Fruit fly (Drosophila melanogaster) whole organism, embryonic: ENCODE measurements around the gene CG10725.

Experiments
- CG10959 ChIP-seq: fragments of 200-800 bp; sonication (Bioruptor generic); IDR thresholded peaks from 2 replicates; pipeline ENCODE4 v1.3.6; 2022; ENCODE audit warnings: missing biosample characterization, missing genetic modification characterization
- CG11504 ChIP-seq: fragments of 200-800 bp; sonication (Bioruptor generic); optimal IDR thresholded peaks from 3 replicates; lab custom pipeline; 2019; ENCODE audit warnings: missing biosample characterization, mild to moderate bottlenecking, missing genetic modification characterization, moderate library complexity
- CG12104 ChIP-seq: fragments of 200-800 bp; sonication (Bioruptor generic); optimal IDR thresholded peaks from 3 replicates; lab custom pipeline; 2016; ENCODE audit warnings: missing biosample characterization, missing genetic modification characterization
- CG12391 ChIP-seq: fragments of 200-800 bp; sonication (Bioruptor generic); optimal IDR thresholded peaks from 3 replicates; lab custom pipeline; 2018; ENCODE audit warnings: missing biosample characterization, mild to moderate bottlenecking, missing genetic modification characterization, moderate library complexity
- CG1647 ChIP-seq: fragments of 200-800 bp; sonication (Bioruptor generic); optimal IDR thresholded peaks from 3 replicates; lab custom pipeline; 2016; ENCODE audit warnings: missing biosample characterization, missing genetic modification characterization
- CG16779 ChIP-seq: fragments of 200-800 bp; sonication (Bioruptor generic); IDR thresholded peaks from 2 replicates; pipeline ENCODE4 v1.3.6; 2022; ENCODE audit warnings: missing biosample characterization, missing genetic modification characterization
- CG16815 ChIP-seq: fragments of 200-800 bp; sonication (Bioruptor generic); optimal IDR thresholded peaks from 3 replicates; lab custom pipeline; 2017; ENCODE audit warnings: missing biosample characterization, mild to moderate bottlenecking, missing genetic modification characterization
- CG17361 ChIP-seq: fragments of 200-800 bp; sonication (Bioruptor generic); IDR thresholded peaks from 3 replicates; pipeline ENCODE4 v1.3.6; 2022; ENCODE audit warnings: missing biosample characterization, missing genetic modification characterization
- CG17568 ChIP-seq: fragments of 200-800 bp; sonication (Bioruptor generic); optimal IDR thresholded peaks from 2 replicates; lab custom pipeline; 2018; ENCODE audit warnings: missing biosample characterization, mild to moderate bottlenecking, missing genetic modification characterization, moderate library complexity
- CG18262 ChIP-seq: fragments of 200-800 bp; optimal IDR thresholded peaks from 3 replicates; lab custom pipeline; 2019; ENCODE audit warnings: missing biosample characterization, mild to moderate bottlenecking, missing genetic modification characterization, moderate library complexity
- CG30403 ChIP-seq: fragments of 200-800 bp; sonication (Bioruptor generic); optimal IDR thresholded peaks from 3 replicates; lab custom pipeline; 2016; ENCODE audit warnings: missing biosample characterization, missing genetic modification characterization
- CG4404 ChIP-seq: fragments of 200-800 bp; sonication (Bioruptor generic); IDR thresholded peaks from 2 replicates; pipeline ENCODE4 v1.3.6; 2022; ENCODE audit warnings: missing biosample characterization, missing genetic modification characterization
- CG6254 ChIP-seq: fragments of 200-800 bp; sonication (Bioruptor generic); optimal IDR thresholded peaks from 3 replicates; lab custom pipeline; 2017; ENCODE audit warnings: mild to moderate bottlenecking, missing biosample characterization, missing genetic modification reagents, missing genetic modification characterization
- CG6689 ChIP-seq: fragments of 200-800 bp; sonication (Bioruptor generic); IDR thresholded peaks from 2 replicates; pipeline ENCODE4 v1.3.6; 2022; ENCODE audit warnings: missing biosample characterization, missing genetic modification characterization
- CG7745 ChIP-seq: fragments of 200-800 bp; sonication (Bioruptor generic); optimal IDR thresholded peaks from 2 replicates; lab custom pipeline; 2018; ENCODE audit warnings: missing biosample characterization, mild to moderate bottlenecking, missing genetic modification characterization, moderate library complexity
- CG8924 ChIP-seq: fragments of 200-800 bp; optimal IDR thresholded peaks from 3 replicates; lab custom pipeline; 2019; ENCODE audit warnings: missing biosample characterization, mild to moderate bottlenecking, missing genetic modification characterization, moderate library complexity
- D19A ChIP-seq: fragments of 200-800 bp; optimal IDR thresholded peaks from 3 replicates; lab custom pipeline; 2019; ENCODE audit warnings: missing biosample characterization, mild to moderate bottlenecking, missing genetic modification characterization, moderate library complexity
- Deaf1 ChIP-seq: fragments of 200-800 bp; optimal IDR thresholded peaks from 3 replicates; lab custom pipeline; 2019; ENCODE audit warnings: missing biosample characterization, mild to moderate bottlenecking, missing genetic modification characterization, moderate library complexity
- HLHmδ ChIP-seq: fragments of 200-800 bp; sonication (Bioruptor generic); optimal IDR thresholded peaks from 2 replicates; lab custom pipeline; 2018; ENCODE audit warnings: missing biosample characterization, mild to moderate bottlenecking, missing genetic modification characterization, moderate library complexity
- Med ChIP-seq: fragments of 200-800 bp; sonication (Bioruptor generic); peaks from one replicate; lab custom pipeline; 2016; ENCODE audit warnings: missing biosample characterization, missing genetic modification characterization, mild to moderate bottlenecking, inconsistent platforms, moderate library complexity
- Mrtf ChIP-seq: fragments of 200-800 bp; sonication (Bioruptor generic); IDR thresholded peaks from 3 replicates; pipeline ENCODE4 v1.3.6; 2022; ENCODE audit warnings: missing biosample characterization, missing genetic modification characterization
- Nf-YB ChIP-seq: fragments of 200-800 bp; sonication (Bioruptor generic); optimal IDR thresholded peaks from 3 replicates; lab custom pipeline; 2019; ENCODE audit warnings: missing biosample characterization, mild to moderate bottlenecking, missing genetic modification characterization, moderate library complexity
- Oli ChIP-seq: fragments of 200-800 bp; sonication (Bioruptor generic); optimal IDR thresholded peaks from 2 replicates; lab custom pipeline; 2018; ENCODE audit warnings: missing biosample characterization, mild to moderate bottlenecking, missing genetic modification characterization, moderate library complexity
- Side ChIP-seq: fragments of 200-800 bp; sonication (Bioruptor generic); optimal IDR thresholded peaks from 2 replicates; lab custom pipeline; 2016; ENCODE audit warnings: missing biosample characterization, missing genetic modification characterization
- Sox102F ChIP-seq: fragments of 200-800 bp; sonication (Bioruptor generic); optimal IDR thresholded peaks from 2 replicates; lab custom pipeline; 2018; ENCODE audit warnings: missing biosample characterization, mild to moderate bottlenecking, missing genetic modification characterization, moderate library complexity
- Ssrp ChIP-seq: fragments of 200-800 bp; sonication (Bioruptor generic); optimal IDR thresholded peaks from 2 replicates; lab custom pipeline; 2018; ENCODE audit warnings: missing biosample characterization, mild to moderate bottlenecking, missing genetic modification characterization, moderate library complexity
- Xrp1 ChIP-seq: fragments of 200-800 bp; sonication (Bioruptor generic); IDR thresholded peaks from 2 replicates; pipeline ENCODE4 v1.3.6; 2022; ENCODE audit warnings: missing biosample characterization, missing genetic modification characterization
- bsh ChIP-seq, 2 experiments: fragments of 200-800 bp; sonication (Bioruptor generic); optimal IDR thresholded peaks; 2 replicates each; lab custom pipeline; 2017 to 2018; ENCODE audit warnings: mild to moderate bottlenecking in 2 of 2, missing biosample characterization in 2 of 2, missing genetic modification characterization in 2 of 2, moderate library complexity in 1 of 2
- chinmo ChIP-seq: fragments of 200-800 bp; sonication (Bioruptor generic); IDR thresholded peaks from 4 replicates; pipeline ENCODE4 v1.3.6; 2022; ENCODE audit warnings: missing biosample characterization, missing genetic modification characterization; ENCODE audit not compliant: partially characterized antibody
- fd96Cb ChIP-seq: fragments of 200-800 bp; sonication (Bioruptor generic); optimal IDR thresholded peaks from 2 replicates; lab custom pipeline; 2018; ENCODE audit warnings: missing biosample characterization, mild to moderate bottlenecking, missing genetic modification characterization, moderate library complexity
- ind ChIP-seq: fragments of 200-800 bp; sonication (Bioruptor generic); optimal IDR thresholded peaks from 3 replicates; lab custom pipeline; 2016; ENCODE audit warnings: missing biosample characterization, missing genetic modification characterization
- jing ChIP-seq: fragments of 200-800 bp; sonication (Bioruptor generic); optimal IDR thresholded peaks from 2 replicates; lab custom pipeline; 2018; ENCODE audit warnings: missing biosample characterization, mild to moderate bottlenecking, missing genetic modification characterization
- jumu ChIP-seq: fragments of 200-800 bp; sonication (Bioruptor generic); optimal IDR thresholded peaks from 3 replicates; lab custom pipeline; 2016; ENCODE audit warnings: missing biosample characterization, missing genetic modification characterization
- lola ChIP-seq, 3 experiments: fragments of >200 bp in 2 of 3; fragments of 200-800 bp in 1 of 3; sonication (Bioruptor generic) in 1 of 3; optimal IDR thresholded peaks; 2 replicates each; lab custom pipeline; 2017 to 2019; ENCODE audit warnings: missing biosample characterization in 3 of 3, missing genetic modification characterization in 3 of 3, mild to moderate bottlenecking in 1 of 3, moderate library complexity in 1 of 3
- nerfin-1 ChIP-seq: fragments of 200-800 bp; sonication (Bioruptor generic); optimal IDR thresholded peaks from 3 replicates; lab custom pipeline; 2019; ENCODE audit warnings: missing biosample characterization, mild to moderate bottlenecking, missing genetic modification characterization, moderate library complexity
- nmo ChIP-seq: fragments of 200-800 bp; sonication (Bioruptor generic); optimal IDR thresholded peaks from 2 replicates; lab custom pipeline; 2018; ENCODE audit warnings: missing biosample characterization, mild to moderate bottlenecking, missing genetic modification characterization, moderate library complexity
- sc ChIP-seq, 3 experiments: fragments of >200 bp in 2 of 3; fragments of 200-800 bp in 1 of 3; sonication (Bioruptor generic) in 1 of 3; optimal IDR thresholded peaks; 2 replicates in 2 of 3; 3 replicates in 1 of 3; lab custom pipeline; 2017; ENCODE audit warnings: mild to moderate bottlenecking in 1 of 3, missing biosample characterization in 1 of 3, missing genetic modification characterization in 1 of 3, missing genetic modification reagents in 1 of 3
- sim ChIP-seq: fragments of 200-800 bp; sonication (Bioruptor generic); IDR thresholded peaks from 2 replicates; pipeline ENCODE4 v1.3.6; 2022; ENCODE audit warnings: missing biosample characterization, missing genetic modification characterization
- slp2 ChIP-seq: fragments of 200-800 bp; sonication (Bioruptor generic); optimal IDR thresholded peaks from 2 replicates; lab custom pipeline; 2016; ENCODE audit warnings: missing biosample characterization, missing genetic modification characterization
- sna ChIP-seq: fragments of 200-800 bp; sonication (Bioruptor generic); IDR thresholded peaks from 2 replicates; pipeline ENCODE4 v1.3.6; 2022; ENCODE audit warnings: missing biosample characterization, missing genetic modification characterization; ENCODE audit not compliant: partially characterized antibody
- tin ChIP-seq: fragments of 200-800 bp; sonication (Bioruptor generic); optimal IDR thresholded peaks from 3 replicates; lab custom pipeline; 2016; ENCODE audit warnings: missing biosample characterization, missing genetic modification characterization
- tio ChIP-seq: fragments of 200-800 bp; sonication (Bioruptor generic); optimal IDR thresholded peaks from 2 replicates; lab custom pipeline; 2017; ENCODE audit warnings: missing biosample characterization, missing genetic modification characterization, inconsistent platforms
- trem ChIP-seq: fragments of 200-800 bp; optimal IDR thresholded peaks from 3 replicates; lab custom pipeline; 2019; ENCODE audit warnings: missing biosample characterization, mild to moderate bottlenecking, missing genetic modification characterization, moderate library complexity
- usp ChIP-seq: fragments of >200 bp; optimal IDR thresholded peaks from 2 replicates; lab custom pipeline; 2017; ENCODE audit warnings: missing biosample characterization, missing genetic modification characterization
- vvl ChIP-seq: fragments of 200-800 bp; sonication (Bioruptor generic); IDR thresholded peaks from 2 replicates; pipeline ENCODE4 v1.3.6; 2022; ENCODE audit warnings: missing biosample characterization, missing genetic modification characterization
- zen ChIP-seq: fragments of 200-800 bp; sonication (Bioruptor generic); optimal IDR thresholded peaks from 3 replicates; lab custom pipeline; 2018; ENCODE audit warnings: missing biosample characterization, mild to moderate bottlenecking, missing genetic modification characterization, moderate library complexity
- zf30C ChIP-seq: fragments of 200-800 bp; sonication (Bioruptor generic); optimal IDR thresholded peaks from 3 replicates; lab custom pipeline; 2018; ENCODE audit warnings: missing biosample characterization, mild to moderate bottlenecking, missing genetic modification characterization

CG10725 gene

DNA sequence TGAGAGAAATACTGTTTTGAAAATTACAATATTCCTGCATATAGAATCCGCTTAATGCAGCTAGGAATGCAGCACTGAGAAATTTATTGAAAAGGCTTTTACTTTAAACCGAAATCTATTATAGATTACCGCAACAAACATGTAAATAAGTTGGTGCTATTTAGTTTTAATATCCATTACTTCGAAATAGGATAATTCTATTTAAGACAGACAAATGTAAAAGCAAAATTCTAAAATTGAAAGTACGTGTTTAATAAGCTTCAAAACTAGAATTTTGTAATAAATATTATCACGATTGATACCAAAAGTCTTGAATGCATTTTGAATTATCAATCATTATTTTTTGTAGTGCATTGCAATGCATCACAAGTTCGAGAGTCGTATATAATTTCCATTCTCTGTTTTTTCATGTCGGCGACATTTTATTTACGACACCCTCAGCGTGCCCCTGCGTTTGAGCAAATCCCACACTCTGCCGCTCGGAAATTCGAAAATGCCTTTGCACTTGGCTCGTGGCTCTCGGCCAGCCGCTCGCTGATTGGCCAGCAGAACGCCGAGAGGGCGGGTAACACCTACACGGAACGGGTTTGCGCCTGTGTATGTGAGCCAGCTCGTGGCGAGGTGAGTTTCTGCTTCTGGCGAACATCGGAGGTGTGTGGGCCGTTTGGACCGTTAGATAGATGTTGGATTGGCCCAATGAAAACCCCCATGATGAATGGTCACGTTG is 34.5 kb upstream of the CG10725 start (continued):
- TF ChIP-seq sc (optimal IDR thresholded peaks at IDR 0.05; lab: Kevin White, UChicago) (no peak), sc (GFP tag; optimal IDR thresholded peaks at IDR 0.05; lab: Kevin White, UChicago) (peak; percentile 30), CG4404 (GFP tag; lab: Robert Waterston, UW) (peak; percentile 46), slp2 (GFP tag; lab: Kevin White, UChicago) (peak; percentile 5), CG8924 (tag; lab: Kevin White, UChicago) (peak; percentile 34), CG30403 (GFP tag; lab: Kevin White, UChicago) (peak; percentile 19), trem (tag; lab: Kevin White, UChicago) (peak; percentile 6), tio (GFP tag; lab: Kevin White, UChicago) (peak; percentile 22), zen (tag; lab: Kevin White, UChicago) (peak; percentile 2), Sox102F (GFP tag; lab: Kevin White, UChicago) (peak; percentile 20), jumu (GFP tag; lab: Kevin White, UChicago) (no peak), lola (GFP tag; optimal IDR thresholded peaks at IDR 0.05; lab: Kevin White, UChicago) (peak in 1 of 3 experiments; percentile 77), fd96Cb (tag; lab: Kevin White, UChicago) (peak; percentile 60), CG6254 (GFP tag; lab: Kevin White, UChicago) (peak; percentile 59), chinmo (peak; percentile 49; the same call in 1 of the 4 replicates), tin (peak; percentile 10), CG17361 (peak; percentile 85), CG7745 (tag; lab: Kevin White, UChicago) (no peak), Med (GFP tag; lab: Kevin White, UChicago) (peak; percentile 40), CG12104 (GFP tag; lab: Kevin White, UChicago) (no peak), Mrtf (no peak), CG18262 (peak; percentile 84), CG16779 (no peak), CG11504 (tag; lab: Kevin White, UChicago) (peak; percentile 63), sim (GFP tag; lab: Robert Waterston, UW) (0 out of 2 replicates have a peak, but pooled peaks have one; percentile 11), usp (no peak), CG1647 (no peak), vvl (0 out of 2 replicates have a peak, but pooled peaks have one; percentile 23), Nf-YB (peak; percentile 98), sna (no peak; the same call in 1 of the 2 replicates), Side (GFP tag; lab: Kevin White, UChicago) (no peak), Ssrp (peak; percentile 19), Xrp1 (GFP tag; lab: Robert Waterston, UW) (peak; percentile 40; the same call in 1 of the 2 replicates), Deaf1 (tag; lab: Kevin White, UChicago) (peak; percentile 89), CG10959 (GFP tag; lab: Robert Waterston, UW) (0 out of 2 replicates have a peak, but pooled peaks have one; percentile 41), D19A (tag; lab: Kevin White, UChicago) (peak; percentile 46), CG6689 (GFP tag; lab: Robert Waterston, UW) (peak; percentile 48), nerfin-1 (tag; lab: Kevin White, UChicago) (peak; percentile 72), CG16815 (GFP tag; lab: Kevin White, UChicago) (peak; percentile 47), nmo (GFP tag; lab: Kevin White, UChicago) (peak; percentile 68), jing (peak; percentile 10), ind (no peak), zf30C (GFP tag; lab: Kevin White, UChicago) (peak; percentile 42), Oli (tag; lab: Kevin White, UChicago) (peak; percentile 16), CG12391 (tag; lab: Kevin White, UChicago) (peak; percentile 17), bsh (GFP tag; optimal IDR thresholded peaks at IDR 0.05; lab: Kevin White, UChicago) (peak in 1 of 2 experiments; percentile 18), CG17568 (GFP tag; lab: Kevin White, UChicago) (no peak), HLHmδ (GFP tag; lab: Kevin White, UChicago) (peak; percentile 20)
